Fruit fly (Drosophila melanogaster): ENCODE results near the gene CG5986.

The CG5986 gene

dm6 chr3R:24073703-24074102, 26.1 kb downstream of the CG5986 start:
- TF ChIP-seq bab1 (GFP tag; optimal IDR thresholded peaks at IDR 0.05), result no peak
- TF ChIP-seq tj (GFP tag; optimal IDR thresholded peaks at IDR 0.05), result no peak
- no peak for TF ChIP-seq CG33017 (tag; optimal IDR thresholded peaks at IDR 0.05)
- TF ChIP-seq ovo (GFP tag; optimal IDR thresholded peaks at IDR 0.05), result no peak
- no peak for TF ChIP-seq CG1620 (GFP tag; optimal IDR thresholded peaks at IDR 0.05)
- no peak for TF ChIP-seq toe (GFP tag; optimal IDR thresholded peaks at IDR 0.05)
- no peak for TF ChIP-seq cnc (optimal IDR thresholded peaks at IDR 0.05)
- TF ChIP-seq CG11617 (GFP tag; optimal IDR thresholded peaks at IDR 0.05), result no peak
- no peak for TF ChIP-seq Mnt (GFP tag; optimal IDR thresholded peaks at IDR 0.05)

dm6 chr3R:24079110-24079509, 31.5 kb downstream of the CG5986 start:
- peak; percentile 7 for TF ChIP-seq CG1620 (GFP tag; optimal IDR thresholded peaks at IDR 0.05)
- TF ChIP-seq bab1 (GFP tag; optimal IDR thresholded peaks at IDR 0.05), result peak; percentile 5
- peak; percentile 16 for TF ChIP-seq CG14711 (tag; optimal IDR thresholded peaks at IDR 0.05)
- no peak for TF ChIP-seq CG12768 (GFP tag; optimal IDR thresholded peaks at IDR 0.05)
- no peak for TF ChIP-seq Crg-1 (GFP tag; optimal IDR thresholded peaks at IDR 0.05)
- TF ChIP-seq kay (GFP tag; ENCODE audit: borderline replicate concordance), result peak; percentile 34
- no peak for TF ChIP-seq tj (GFP tag; optimal IDR thresholded peaks at IDR 0.05)
- TF ChIP-seq CG7045 (GFP tag; optimal IDR thresholded peaks at IDR 0.05), result no peak

DNA sequence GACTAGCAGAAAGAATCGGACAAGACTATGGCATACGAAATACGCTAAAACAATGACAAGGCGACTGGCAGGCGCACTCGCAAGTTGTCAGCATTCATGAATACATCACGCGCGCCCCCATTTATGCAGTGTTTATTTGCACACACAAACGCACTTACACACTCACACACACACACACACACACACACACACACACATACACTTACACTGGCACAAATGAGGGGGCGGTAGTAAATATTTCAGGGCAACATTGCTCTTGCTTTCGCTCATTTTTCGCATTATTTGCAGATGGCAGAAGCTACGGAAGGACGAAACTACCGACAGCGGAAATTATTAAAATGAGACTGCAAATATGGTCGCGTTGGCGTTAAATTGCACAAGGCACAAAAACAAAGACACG, 32.0 kb downstream of the CG5986 start:
- TF ChIP-seq kay (GFP tag; ENCODE audit: borderline replicate concordance) (no peak), Mnt (GFP tag; optimal IDR thresholded peaks at IDR 0.05) (no peak), CG33017 (tag; optimal IDR thresholded peaks at IDR 0.05) (no peak), CG12768 (GFP tag; optimal IDR thresholded peaks at IDR 0.05) (no peak), CG11617 (GFP tag; optimal IDR thresholded peaks at IDR 0.05) (no peak), toe (GFP tag; optimal IDR thresholded peaks at IDR 0.05) (no peak), ovo (GFP tag; optimal IDR thresholded peaks at IDR 0.05) (no peak)

DNA sequence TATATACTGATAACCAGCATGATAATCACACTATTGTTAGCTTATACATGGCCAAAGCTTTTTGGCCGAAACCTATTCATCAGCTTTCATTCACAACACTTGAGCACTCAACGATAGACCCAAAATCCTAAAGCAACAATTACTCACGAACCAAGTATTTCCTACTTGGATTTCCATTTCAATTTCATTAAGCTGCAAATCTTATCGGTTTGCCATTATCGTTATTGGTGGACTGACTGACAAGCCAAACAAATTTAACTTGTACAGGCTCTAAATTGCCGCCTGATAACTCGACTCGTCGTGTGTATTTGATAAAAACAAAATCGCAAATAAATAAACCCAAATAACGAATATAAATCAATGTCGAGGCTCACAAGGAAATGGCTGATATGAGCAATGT, 37.4 kb downstream of the CG5986 start:
- TF ChIP-seq Hr96 (GFP tag; optimal IDR thresholded peaks at IDR 0.05), result no peak
- TF ChIP-seq toe (GFP tag; optimal IDR thresholded peaks at IDR 0.05), result no peak
- TF ChIP-seq cic (GFP tag; optimal IDR thresholded peaks at IDR 0.05), result peak; percentile 89
- TF ChIP-seq CG7045 (GFP tag; optimal IDR thresholded peaks at IDR 0.05), result no peak
- no peak for TF ChIP-seq CG1620 (GFP tag; optimal IDR thresholded peaks at IDR 0.05)
- no peak for TF ChIP-seq cnc (optimal IDR thresholded peaks at IDR 0.05)
- no peak for TF ChIP-seq Clk (GFP tag; optimal IDR thresholded peaks at IDR 0.05)
- peak; percentile 83 for TF ChIP-seq kay (GFP tag; ENCODE audit: borderline replicate concordance)
- no peak for TF ChIP-seq CG14711 (tag; optimal IDR thresholded peaks at IDR 0.05)
- no peak for TF ChIP-seq tj (GFP tag; optimal IDR thresholded peaks at IDR 0.05)

dm6 chr3R:24090143-24090542, 42.6 kb downstream of the CG5986 start:
- TF ChIP-seq CG11617 (GFP tag; optimal IDR thresholded peaks at IDR 0.05), result no peak
- no peak for TF ChIP-seq CG7101 (tag; optimal IDR thresholded peaks at IDR 0.05)
- TF ChIP-seq CG7045 (GFP tag; optimal IDR thresholded peaks at IDR 0.05), result no peak
- TF ChIP-seq CG5204 (GFP tag; optimal IDR thresholded peaks at IDR 0.05), result no peak
- no peak for TF ChIP-seq Mnt (GFP tag; optimal IDR thresholded peaks at IDR 0.05)
- TF ChIP-seq Hr96 (GFP tag; optimal IDR thresholded peaks at IDR 0.05), result no peak
- TF ChIP-seq bab1 (GFP tag; optimal IDR thresholded peaks at IDR 0.05), result no peak
- TF ChIP-seq tj (GFP tag; optimal IDR thresholded peaks at IDR 0.05), result no peak
- TF ChIP-seq CG33017 (tag; optimal IDR thresholded peaks at IDR 0.05), result no peak
- no peak for TF ChIP-seq Crg-1 (GFP tag; optimal IDR thresholded peaks at IDR 0.05)
- no peak for TF ChIP-seq kay (GFP tag; ENCODE audit: borderline replicate concordance)
- no peak for TF ChIP-seq cic (GFP tag; optimal IDR thresholded peaks at IDR 0.05)
- no peak for TF ChIP-seq cnc (optimal IDR thresholded peaks at IDR 0.05)
- no peak for TF ChIP-seq CG14711 (tag; optimal IDR thresholded peaks at IDR 0.05)
- no peak for TF ChIP-seq Clk (GFP tag; optimal IDR thresholded peaks at IDR 0.05)
- TF ChIP-seq CG12768 (GFP tag; optimal IDR thresholded peaks at IDR 0.05), result no peak
- no peak for TF ChIP-seq CG1620 (GFP tag; optimal IDR thresholded peaks at IDR 0.05)
- TF ChIP-seq ovo (GFP tag; optimal IDR thresholded peaks at IDR 0.05), result no peak

DNA sequence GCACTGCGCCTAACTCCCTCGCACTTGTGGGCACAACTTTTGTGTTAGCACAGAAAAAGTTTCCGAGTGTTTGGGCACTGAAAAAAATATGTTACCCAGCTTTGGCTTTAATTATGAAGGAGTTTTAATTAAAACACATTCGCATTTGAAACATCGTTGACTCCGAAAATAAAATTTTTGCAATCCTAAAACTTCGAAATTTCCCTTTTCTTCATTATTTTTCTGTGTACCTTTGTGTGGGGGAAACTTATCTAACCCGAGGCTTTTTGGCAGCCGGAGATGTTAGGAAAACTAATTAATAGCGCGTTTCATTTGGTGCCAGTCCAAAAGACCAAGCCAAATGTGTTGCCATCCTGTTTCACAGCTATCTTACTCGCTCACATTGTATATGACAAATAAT, 44.1 kb downstream of the CG5986 start:
- TF ChIP-seq cic (GFP tag; optimal IDR thresholded peaks at IDR 0.05) (no peak), Crg-1 (GFP tag; optimal IDR thresholded peaks at IDR 0.05) (no peak), toe (GFP tag; optimal IDR thresholded peaks at IDR 0.05) (no peak), Mnt (GFP tag; optimal IDR thresholded peaks at IDR 0.05) (no peak), tj (GFP tag; optimal IDR thresholded peaks at IDR 0.05) (no peak), kay (GFP tag; ENCODE audit: borderline replicate concordance) (no peak), Clk (GFP tag; optimal IDR thresholded peaks at IDR 0.05) (no peak), cnc (optimal IDR thresholded peaks at IDR 0.05) (no peak), bab1 (GFP tag; optimal IDR thresholded peaks at IDR 0.05) (no peak), CG12768 (GFP tag; optimal IDR thresholded peaks at IDR 0.05) (no peak), CG33017 (tag; optimal IDR thresholded peaks at IDR 0.05) (no peak)

DNA sequence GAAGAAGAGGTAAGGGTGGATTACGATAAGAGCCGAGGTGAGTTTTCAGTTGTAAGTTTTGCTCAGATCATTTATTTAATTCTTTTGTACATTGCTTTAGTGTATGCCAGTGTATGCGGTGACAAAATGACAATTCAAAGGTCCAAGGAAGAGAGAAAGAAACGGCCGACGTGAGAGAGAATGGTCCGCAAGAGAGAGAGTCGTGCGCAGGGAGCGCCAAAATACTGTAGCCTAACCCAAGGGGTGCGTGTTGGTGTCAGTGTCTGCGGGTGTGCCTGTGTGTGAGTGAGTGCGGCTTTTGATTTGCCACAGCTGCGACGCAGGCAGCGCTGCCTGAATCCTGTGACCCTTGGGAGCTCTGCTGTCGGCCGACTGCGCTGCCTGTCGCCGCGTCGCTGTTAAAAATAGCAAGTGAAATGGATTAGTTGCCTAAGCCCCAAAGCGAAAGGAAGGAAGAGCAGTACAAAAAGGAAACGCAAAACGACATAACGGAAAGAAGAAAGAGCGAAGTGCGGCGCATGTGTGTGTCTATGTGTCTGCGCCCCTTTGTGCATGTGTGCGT, 45.1 kb downstream of the CG5986 start:
- TF ChIP-seq toe (GFP tag; optimal IDR thresholded peaks at IDR 0.05) (no peak), Clk (GFP tag; optimal IDR thresholded peaks at IDR 0.05) (no peak), ovo (GFP tag; optimal IDR thresholded peaks at IDR 0.05) (no peak), pad (GFP tag; optimal IDR thresholded peaks at IDR 0.05) (no peak), bab1 (GFP tag; optimal IDR thresholded peaks at IDR 0.05) (no peak), CG5204 (GFP tag; optimal IDR thresholded peaks at IDR 0.05) (no peak), CG7045 (GFP tag; optimal IDR thresholded peaks at IDR 0.05) (no peak), Hr96 (GFP tag; optimal IDR thresholded peaks at IDR 0.05) (no peak)

Measured in whole organism, adult.